Comparison of ENCODE assay signal across 1 fruit fly cellular context in genomic region chr3R:25004763-25005162, dm6.
TF ChIP-seq lines count a peak whose summit lies in the region.

No protein-coding gene starts in this region.

TF ChIP-seq in whole organism, embryonic, 481 proteins besides CTCF, POLR2A, EP300 and RAD21 (continued from another document):
- TF ChIP-seq HLH4C (GFP tag; IDR thresholded peaks at IDR 0.05; lab: Robert Waterston, UW; ENCODE audit: partially characterized antibody) (no peak), CG10431 (GFP tag; optimal IDR thresholded peaks at IDR 0.05; lab: Kevin White, UChicago) (no peak), CG16813 (GFP tag; IDR thresholded peaks at IDR 0.05; lab: Robert Waterston, UW; ENCODE audit: partially characterized antibody) (no peak), CG7556 (GFP tag; optimal IDR thresholded peaks at IDR 0.05; lab: Kevin White, UChicago) (no peak), D19B (GFP tag; optimal IDR thresholded peaks at IDR 0.05; lab: Kevin White, UChicago) (no peak), CG8089 (GFP tag; optimal IDR thresholded peaks at IDR 0.05; lab: Kevin White, UChicago) (peak; percentile 19), CG12769 (tag; optimal IDR thresholded peaks at IDR 0.05; lab: Kevin White, UChicago) (peak; percentile 72), dmrt99B (tag; optimal IDR thresholded peaks at IDR 0.05; lab: Kevin White, UChicago) (peak; percentile 75), CG13123 (GFP tag; optimal IDR thresholded peaks at IDR 0.05; lab: Kevin White, UChicago) (no peak), CG4707 (GFP tag; optimal IDR thresholded peaks at IDR 0.05; lab: Kevin White, UChicago) (no peak), Bteb2 (GFP tag; optimal IDR thresholded peaks at IDR 0.05; lab: Kevin White, UChicago) (no peak), CG6254 (GFP tag; optimal IDR thresholded peaks at IDR 0.05; lab: Kevin White, UChicago) (no peak), Usf (GFP tag; optimal IDR thresholded peaks at IDR 0.05; lab: Kevin White, UChicago) (no peak), TFAM (GFP tag; optimal IDR thresholded peaks at IDR 0.05; lab: Kevin White, UChicago) (no peak), CG6791 (GFP tag; IDR thresholded peaks at IDR 0.05; lab: Robert Waterston, UW; ENCODE audit: partially characterized antibody) (no peak), dysf (GFP tag; IDR thresholded peaks at IDR 0.05; lab: Robert Waterston, UW) (peak; percentile 79), Hr78 (GFP tag; optimal IDR thresholded peaks at IDR 0.05; lab: Kevin White, UChicago) (no peak), sna (GFP tag; IDR thresholded peaks at IDR 0.05; lab: Robert Waterston, UW; ENCODE audit: partially characterized antibody) (no peak), CG11456 (GFP tag; IDR thresholded peaks at IDR 0.05; lab: Robert Waterston, UW) (0 out of 3 replicates have a peak, but pooled peaks have one; percentile 57), CG3407 (GFP tag; optimal IDR thresholded peaks at IDR 0.05; lab: Kevin White, UChicago) (no peak), insv (GFP tag; optimal IDR thresholded peaks at IDR 0.05; lab: Kevin White, UChicago) (no peak), zfh2 (GFP tag; optimal IDR thresholded peaks at IDR 0.05; lab: Kevin White, UChicago) (no peak), CG12942 (GFP tag; optimal IDR thresholded peaks at IDR 0.05; lab: Kevin White, UChicago) (peak; percentile 44), HHEX (GFP tag; optimal IDR thresholded peaks at IDR 0.05; lab: Kevin White, UChicago) (peak; percentile 29), fu2 (GFP tag; optimal IDR thresholded peaks at IDR 0.05; lab: Kevin White, UChicago) (no peak), pros (GFP tag; optimal IDR thresholded peaks at IDR 0.05; lab: Kevin White, UChicago) (no peak), Dp (GFP tag; optimal IDR thresholded peaks at IDR 0.05; lab: Kevin White, UChicago) (no peak), H2.0 (GFP tag; IDR thresholded peaks at IDR 0.05; lab: Robert Waterston, UW) (peak; percentile 72), ci (GFP tag; IDR thresholded peaks at IDR 0.05; lab: Robert Waterston, UW) (peak; percentile 80), CG6654 (GFP tag; optimal IDR thresholded peaks at IDR 0.05; lab: Kevin White, UChicago) (no peak), Asciz (GFP tag; optimal IDR thresholded peaks at IDR 0.05; lab: Kevin White, UChicago) (peak; percentile 16), Elba2 (GFP tag; optimal IDR thresholded peaks at IDR 0.05; lab: Kevin White, UChicago) (no peak), CG15073 (GFP tag; optimal IDR thresholded peaks at IDR 0.05; lab: Kevin White, UChicago) (no peak), CG4617 (GFP tag; optimal IDR thresholded peaks at IDR 0.05; lab: Kevin White, UChicago; ENCODE audit: borderline replicate concordance) (no peak), eve (GFP tag; optimal IDR thresholded peaks at IDR 0.05; lab: Kevin White, UChicago) (no peak), CG31441 (GFP tag; IDR thresholded peaks at IDR 0.05; lab: Robert Waterston, UW) (0 out of 2 replicates have a peak, but pooled peaks have one; percentile 35), CG12219 (GFP tag; optimal IDR thresholded peaks at IDR 0.05; lab: Kevin White, UChicago) (peak; percentile 49), Oli (tag; optimal IDR thresholded peaks at IDR 0.05; lab: Kevin White, UChicago) (peak; percentile 69), CG14860 (GFP tag; IDR thresholded peaks at IDR 0.05; lab: Robert Waterston, UW; ENCODE audit: partially characterized antibody) (no peak), dmrt11E (tag; optimal IDR thresholded peaks at IDR 0.05; lab: Kevin White, UChicago) (peak; percentile 48), ash1 (GFP tag; optimal IDR thresholded peaks at IDR 0.05; lab: Kevin White, UChicago) (no peak), stwl (tag; optimal IDR thresholded peaks at IDR 0.05; lab: Kevin White, UChicago) (no peak), CG2875 (GFP tag; optimal IDR thresholded peaks at IDR 0.05; lab: Kevin White, UChicago) (peak; percentile 1), Mad (GFP tag; optimal IDR thresholded peaks at IDR 0.05; lab: Kevin White, UChicago) (peak; percentile 53), usp (GFP tag; optimal IDR thresholded peaks at IDR 0.05; lab: Kevin White, UChicago) (no peak), peb (GFP tag; IDR thresholded peaks at IDR 0.05; lab: Robert Waterston, UW) (no peak), CG17829 (tag; optimal IDR thresholded peaks at IDR 0.05; lab: Kevin White, UChicago) (peak; percentile 33), pita (GFP tag; optimal IDR thresholded peaks at IDR 0.05; lab: Kevin White, UChicago) (no peak), Deaf1 (tag; optimal IDR thresholded peaks at IDR 0.05; lab: Kevin White, UChicago) (no peak), Bdp1 (GFP tag; optimal IDR thresholded peaks at IDR 0.05; lab: Kevin White, UChicago) (peak; percentile 38), unpg (GFP tag; optimal IDR thresholded peaks at IDR 0.05; lab: Kevin White, UChicago) (peak; percentile 46), Dip3 (GFP tag; optimal IDR thresholded peaks at IDR 0.05; lab: Kevin White, UChicago) (no peak), exex (tag; optimal IDR thresholded peaks at IDR 0.05; lab: Kevin White, UChicago) (no peak), CG12104 (GFP tag; optimal IDR thresholded peaks at IDR 0.05; lab: Kevin White, UChicago) (peak; percentile 9), CG11560 (tag; IDR thresholded peaks at IDR 0.05; lab: Robert Waterston, UW) (no peak), CG14710 (tag; optimal IDR thresholded peaks at IDR 0.05; lab: Kevin White, UChicago) (peak; percentile 21), nom (GFP tag; optimal IDR thresholded peaks at IDR 0.05; lab: Kevin White, UChicago) (no peak), BEAF-32 (GFP tag; optimal IDR thresholded peaks at IDR 0.05; lab: Kevin White, UChicago) (no peak), corto (GFP tag; optimal IDR thresholded peaks at IDR 0.05; lab: Kevin White, UChicago) (no peak), ranshi (GFP tag; IDR thresholded peaks at IDR 0.05; lab: Robert Waterston, UW) (no peak), Scr (GFP tag; IDR thresholded peaks at IDR 0.05; lab: Robert Waterston, UW; ENCODE audit: partially characterized antibody) (no peak), CG3163 (GFP tag; optimal IDR thresholded peaks at IDR 0.05; lab: Kevin White, UChicago) (peak; percentile 13), CG13424 (tag; optimal IDR thresholded peaks at IDR 0.05; lab: Kevin White, UChicago) (peak; percentile 59), CG4820 (GFP tag; optimal IDR thresholded peaks at IDR 0.05; lab: Kevin White, UChicago) (peak; percentile 54), hb (GFP tag; IDR thresholded peaks at IDR 0.05; lab: Robert Waterston, UW; ENCODE audit: partially characterized antibody) (no peak), CG17568 (GFP tag; optimal IDR thresholded peaks at IDR 0.05; lab: Kevin White, UChicago) (no peak), CG6813 (GFP tag; optimal IDR thresholded peaks at IDR 0.05; lab: Kevin White, UChicago) (peak; percentile 29), CG2199 (GFP tag; IDR thresholded peaks at IDR 0.05; lab: Robert Waterston, UW) (peak; percentile 20; the same call in 1 of the 3 replicates), CG31224 (GFP tag; IDR thresholded peaks at IDR 0.05; lab: Robert Waterston, UW) (peak; percentile 30; the same call in 1 of the 2 replicates), BtbVII (GFP tag; optimal IDR thresholded peaks at IDR 0.05; lab: Kevin White, UChicago) (no peak), gro (GFP tag; optimal IDR thresholded peaks at IDR 0.05; lab: Kevin White, UChicago) (no peak), grn (GFP tag; optimal IDR thresholded peaks at IDR 0.05; lab: Kevin White, UChicago) (no peak), CG1233 (GFP tag; optimal IDR thresholded peaks at IDR 0.05; lab: Kevin White, UChicago) (peak; percentile 25), CG3726 (GFP tag; IDR thresholded peaks at IDR 0.05; lab: Robert Waterston, UW) (no peak), Bgb (GFP tag; IDR thresholded peaks at IDR 0.05; lab: Robert Waterston, UW; ENCODE audit: partially characterized antibody) (no peak), Blimp-1 (GFP tag; optimal IDR thresholded peaks at IDR 0.05; lab: Kevin White, UChicago) (peak; percentile 65), Fer3 (tag; optimal IDR thresholded peaks at IDR 0.05; lab: Kevin White, UChicago) (peak; percentile 43), MTF-1 (GFP tag; optimal IDR thresholded peaks at IDR 0.05; lab: Kevin White, UChicago; ENCODE audit: borderline replicate concordance) (peak; percentile 8), Ravus (GFP tag; IDR thresholded peaks at IDR 0.05; lab: Robert Waterston, UW) (no peak), croc (GFP tag; conservative IDR thresholded peaks at IDR 0.05; lab: Robert Waterston, UW) (0 out of 3 replicates have a peak, but pooled peaks have one; percentile 23), cas (GFP tag; IDR thresholded peaks at IDR 0.05; lab: Robert Waterston, UW) (no peak), hbn (GFP tag; IDR thresholded peaks at IDR 0.05; lab: Robert Waterston, UW; ENCODE audit: partially characterized antibody) (no peak), PHDP (tag; optimal IDR thresholded peaks at IDR 0.05; lab: Kevin White, UChicago) (no peak), gsb (GFP tag; IDR thresholded peaks at IDR 0.05; lab: Robert Waterston, UW) (no peak), CG3995 (GFP tag; optimal IDR thresholded peaks at IDR 0.05; lab: Kevin White, UChicago) (no peak), Hsf (GFP tag; optimal IDR thresholded peaks at IDR 0.05; lab: Kevin White, UChicago) (peak; percentile 51), so (GFP tag; IDR thresholded peaks at IDR 0.05; lab: Robert Waterston, UW) (no peak), CG11247 (GFP tag; IDR thresholded peaks at IDR 0.05; lab: Robert Waterston, UW) (peak; percentile 49; the same call in 1 of the 2 replicates), CG17802 (tag; optimal IDR thresholded peaks at IDR 0.05; lab: Kevin White, UChicago) (no peak), CG34422 (GFP tag; IDR thresholded peaks at IDR 0.05; lab: Robert Waterston, UW) (0 out of 3 replicates have a peak, but pooled peaks have one; percentile 17), grau (tag; optimal IDR thresholded peaks at IDR 0.05; lab: Kevin White, UChicago) (peak; percentile 47), tll (GFP tag; optimal IDR thresholded peaks at IDR 0.05; lab: Kevin White, UChicago) (no peak), HmgZ (tag; optimal IDR thresholded peaks at IDR 0.05; lab: Kevin White, UChicago) (no peak), CG10321 (GFP tag; IDR thresholded peaks at IDR 0.05; lab: Robert Waterston, UW) (0 out of 2 replicates have a peak, but pooled peaks have one; percentile 18), CG4854 (GFP tag; optimal IDR thresholded peaks at IDR 0.05; lab: Kevin White, UChicago) (no peak), bcd (GFP tag; optimal IDR thresholded peaks at IDR 0.05; lab: Kevin White, UChicago) (peak; percentile 15), CG12071 (GFP tag; optimal IDR thresholded peaks at IDR 0.05; lab: Kevin White, UChicago) (peak; percentile 52), lov (optimal IDR thresholded peaks at IDR 0.05; lab: Kevin White, UChicago) (no peak), lov (GFP tag; IDR thresholded peaks at IDR 0.05; lab: Robert Waterston, UW) (no peak), Nf-YC (tag; optimal IDR thresholded peaks at IDR 0.05; lab: Kevin White, UChicago) (no peak), az2 (GFP tag; optimal IDR thresholded peaks at IDR 0.05; lab: Kevin White, UChicago) (peak; percentile 61), Meics (GFP tag; optimal IDR thresholded peaks at IDR 0.05; lab: Kevin White, UChicago) (peak; percentile 41), eyg (GFP tag; optimal IDR thresholded peaks at IDR 0.05; lab: Kevin White, UChicago) (no peak), CG6175 (GFP tag; IDR thresholded peaks at IDR 0.05; lab: Robert Waterston, UW) (no peak), CG14050 (GFP tag; IDR thresholded peaks at IDR 0.05; lab: Robert Waterston, UW) (peak; percentile 60), vnd (GFP tag; IDR thresholded peaks at IDR 0.05; lab: Robert Waterston, UW; ENCODE audit: partially characterized antibody) (no peak), Spps (tag; optimal IDR thresholded peaks at IDR 0.05; lab: Kevin White, UChicago) (no peak), Chrac-16 (GFP tag; optimal IDR thresholded peaks at IDR 0.05; lab: Kevin White, UChicago) (peak; percentile 50), D (optimal IDR thresholded peaks at IDR 0.05; lab: Kevin White, UChicago) (no peak), D (GFP tag; optimal IDR thresholded peaks at IDR 0.05; lab: Kevin White, UChicago) (peak; percentile 45), CG15011 (GFP tag; optimal IDR thresholded peaks at IDR 0.05; lab: Kevin White, UChicago) (no peak), gsb-n (tag; optimal IDR thresholded peaks at IDR 0.05; lab: Kevin White, UChicago) (peak; percentile 46), CG18764 (GFP tag; optimal IDR thresholded peaks at IDR 0.05; lab: Kevin White, UChicago) (peak; percentile 37), chinmo (GFP tag; IDR thresholded peaks at IDR 0.05; lab: Robert Waterston, UW; ENCODE audit: partially characterized antibody) (no peak), Ets97D (GFP tag; optimal IDR thresholded peaks at IDR 0.05; lab: Kevin White, UChicago) (no peak), chif (GFP tag; optimal IDR thresholded peaks at IDR 0.05; lab: Kevin White, UChicago) (peak; percentile 58 to 71), CG8290 (GFP tag; optimal IDR thresholded peaks at IDR 0.05; lab: Kevin White, UChicago) (no peak), CG8290 (tag; optimal IDR thresholded peaks at IDR 0.05; lab: Kevin White, UChicago) (no peak), kay (GFP tag; optimal IDR thresholded peaks at IDR 0.05; lab: Kevin White, UChicago) (no peak), CG32767 (GFP tag; IDR thresholded peaks at IDR 0.05; lab: Robert Waterston, UW) (no peak), dm (GFP tag; optimal IDR thresholded peaks at IDR 0.05; lab: Kevin White, UChicago) (peak; percentile 6), CG10565 (GFP tag; optimal IDR thresholded peaks at IDR 0.05; lab: Kevin White, UChicago) (no peak)
